Fruit fly (Drosophila melanogaster) whole organism, pupa: ENCODE results near the gene scyl.

Experiments used
- CG10348 ChIP-seq: fragments of 200-800 bp; sonication (Bioruptor generic); IDR thresholded peaks from 2 replicates; pipeline ENCODE4 v1.3.6; 2022; ENCODE audit warnings: missing biosample characterization, missing genetic modification characterization
- CG15710 ChIP-seq: fragments of 200-800 bp; sonication (Bioruptor generic); optimal IDR thresholded peaks from 2 replicates; lab custom pipeline; 2018; ENCODE audit warnings: missing biosample characterization, mild to moderate bottlenecking, missing genetic modification characterization, moderate library complexity
- CG17806 ChIP-seq: fragments of 200-800 bp; sonication (Bioruptor generic); optimal IDR thresholded peaks from 2 replicates; lab custom pipeline; 2018; ENCODE audit warnings: missing biosample characterization, mild to moderate bottlenecking, missing genetic modification characterization, moderate library complexity
- CG8159 ChIP-seq: fragments of 200-800 bp; sonication (Bioruptor generic); optimal IDR thresholded peaks from 3 replicates; lab custom pipeline; 2018; ENCODE audit warnings: missing biosample characterization, mild to moderate bottlenecking, missing genetic modification characterization, moderate library complexity
- D1 ChIP-seq: fragments of 200-800 bp; sonication (Bioruptor generic); optimal IDR thresholded peaks from 2 replicates; lab custom pipeline; 2018; ENCODE audit warnings: missing biosample characterization, mild to moderate bottlenecking, missing genetic modification characterization, moderate library complexity
- EcR ChIP-seq: fragments of 200-800 bp; sonication (Bioruptor generic); optimal IDR thresholded peaks from 3 replicates; lab custom pipeline; 2019; ENCODE audit warnings: missing biosample characterization, missing genetic modification characterization, mild to moderate bottlenecking, moderate library complexity, missing genetic modification reagents
- Pif1A ChIP-seq: fragments of 200-800 bp; sonication (Bioruptor generic); optimal IDR thresholded peaks from 3 replicates; lab custom pipeline; 2016; ENCODE audit warnings: missing biosample characterization, missing genetic modification characterization
- Pif1B ChIP-seq: fragments of 200-800 bp; sonication (Bioruptor generic); optimal IDR thresholded peaks from 3 replicates; lab custom pipeline; 2016; ENCODE audit warnings: missing biosample characterization, missing genetic modification characterization
- fd96Ca ChIP-seq: fragments of 200-800 bp; sonication (Bioruptor generic); IDR thresholded peaks from 3 replicates; pipeline ENCODE4 v1.3.6; 2022; ENCODE audit warnings: missing biosample characterization, missing genetic modification characterization
- gl ChIP-seq: fragments of 200-800 bp; sonication (Bioruptor generic); optimal IDR thresholded peaks from 2 replicates; lab custom pipeline; 2018; ENCODE audit warnings: missing biosample characterization, mild to moderate bottlenecking, missing genetic modification characterization

- TF ChIP-seq EcR (GFP tag; lab: Kevin White, UChicago) (no peak), fd96Ca (GFP tag; lab: Robert Waterston, UW) (no peak), D1 (tag; lab: Kevin White, UChicago) (no peak), Pif1B (no peak), CG10348 (GFP tag; lab: Robert Waterston, UW) (no peak), CG8159 (tag; lab: Kevin White, UChicago) (no peak), Pif1A (GFP tag; lab: Kevin White, UChicago) (no peak), CG15710 (tag; lab: Kevin White, UChicago) (no peak), gl (tag; lab: Kevin White, UChicago) (no peak), CG17806 (tag; lab: Kevin White, UChicago) (no peak)
Measured at dm6 chr3L:11287977-11288376, 35.9 kb downstream of the scyl start.
